Worm (Caenorhabditis elegans) whole organism, young adult: ENCODE measurements around the gene sdn-1.

Source experiments
- B0019.2 ChIP-seq: fragments of 200-800 bp; sonication (Bioruptor generic); conservative IDR thresholded peaks from 2 replicates; pipeline ENCODE4 v1.3.6; 2022; ENCODE audit warnings: missing genetic modification reagents, missing genetic modification characterization, missing compliant biosample characterization
- F33H1.4 ChIP-seq: fragments of 200-800 bp; sonication (Bioruptor generic); IDR thresholded peaks from 2 replicates; pipeline ENCODE4 v1.3.6; 2022; ENCODE audit warnings: missing genetic modification reagents, missing genetic modification characterization, missing compliant biosample characterization
- F39B2.1 ChIP-seq: fragments of 200-800 bp; sonication (Bioruptor generic); IDR thresholded peaks from 2 replicates; pipeline ENCODE4 v1.3.6; 2022; ENCODE audit warnings: missing genetic modification reagents, missing genetic modification characterization, missing compliant biosample characterization
- F57A8.1 ChIP-seq: fragments of 200-800 bp; sonication (Bioruptor generic); optimal IDR thresholded peaks from 2 replicates; lab custom pipeline; 2018; ENCODE audit warnings: mild to moderate bottlenecking, missing genetic modification characterization, moderate library complexity, missing compliant biosample characterization
- K11D2.4 ChIP-seq: fragments of 200-800 bp; sonication (Bioruptor generic); IDR thresholded peaks from 2 replicates; pipeline ENCODE4 v1.3.6; 2022; ENCODE audit warnings: missing genetic modification reagents, missing genetic modification characterization, missing compliant biosample characterization
- K12H6.12 ChIP-seq: fragments of 200-800 bp; sonication (Bioruptor generic); optimal IDR thresholded peaks from 2 replicates; lab custom pipeline; 2018; ENCODE audit warnings: mild to moderate bottlenecking, missing genetic modification characterization, missing compliant biosample characterization
- T07F8.4 ChIP-seq: sonication (generic microtip); optimal IDR thresholded peaks from 2 replicates; lab custom pipeline; 2016; ENCODE audit warnings: mild to moderate bottlenecking, missing genetic modification characterization, moderate library complexity, missing compliant biosample characterization
- attf-5 ChIP-seq: fragments of 200-800 bp; sonication (Bioruptor generic); optimal IDR thresholded peaks from 2 replicates; lab custom pipeline; 2018; ENCODE audit warnings: mild to moderate bottlenecking, missing genetic modification characterization, missing compliant biosample characterization
- attf-6 ChIP-seq: fragments of 200-800 bp; sonication (Bioruptor generic); IDR thresholded peaks from 2 replicates; pipeline ENCODE4 v1.3.6; 2022; ENCODE audit warnings: missing genetic modification reagents, missing genetic modification characterization, missing compliant biosample characterization
- ceh-27 ChIP-seq: fragments of 200-800 bp; sonication (Bioruptor generic); optimal IDR thresholded peaks from 2 replicates; lab custom pipeline; 2018; ENCODE audit warnings: mild to moderate bottlenecking, missing genetic modification characterization, moderate library complexity, missing compliant biosample characterization
- chd-7 ChIP-seq: sonication (generic microtip); optimal IDR thresholded peaks from 2 replicates; lab custom pipeline; 2016; ENCODE audit warnings: mild to moderate bottlenecking, missing genetic modification characterization, moderate library complexity, missing compliant biosample characterization
- die-1 ChIP-seq: sonication (generic microtip); optimal IDR thresholded peaks from 2 replicates; lab custom pipeline; 2016; ENCODE audit warnings: missing genotype, mild to moderate bottlenecking, missing genetic modification characterization, missing compliant biosample characterization
- dox-1 ChIP-seq: fragments of 200-800 bp; sonication (Bioruptor generic); IDR thresholded peaks from 2 replicates; pipeline ENCODE4 v1.3.6; 2022; ENCODE audit warnings: missing genetic modification reagents, missing genetic modification characterization, missing compliant biosample characterization
- dpff-1 ChIP-seq: sonication (generic microtip); optimal IDR thresholded peaks from 2 replicates; lab custom pipeline; 2017; ENCODE audit warnings: mild to moderate bottlenecking, missing genetic modification characterization, missing compliant biosample characterization
- fkh-3 ChIP-seq: sonication (generic microtip); optimal IDR thresholded peaks from 2 replicates; lab custom pipeline; 2016; ENCODE audit warnings: mild to moderate bottlenecking, missing genetic modification characterization, missing compliant biosample characterization
- him-1 ChIP-seq: sonication (generic microtip); optimal IDR thresholded peaks from 2 replicates; lab custom pipeline; 2016; ENCODE audit warnings: missing genotype, missing genetic modification reagents, missing genetic modification characterization, missing compliant biosample characterization
- hmg-1.2 ChIP-seq: fragments of 200-800 bp; sonication (Bioruptor generic); IDR thresholded peaks from 2 replicates; pipeline ENCODE4 v1.3.6; 2022; ENCODE audit warnings: missing genetic modification reagents, missing genetic modification characterization, missing compliant biosample characterization
- hmg-20 ChIP-seq: fragments of 200-800 bp; sonication (Bioruptor generic); IDR thresholded peaks from 2 replicates; pipeline ENCODE4 v1.3.6; 2022; ENCODE audit warnings: missing genetic modification reagents, missing genetic modification characterization, missing compliant biosample characterization
- lag-1 ChIP-seq: fragments of 200-800 bp; sonication (Bioruptor generic); IDR thresholded peaks from 2 replicates; pipeline ENCODE4 v1.3.6; 2022; ENCODE audit warnings: missing genetic modification reagents, missing genetic modification characterization, missing compliant biosample characterization
- let-526 ChIP-seq: fragments of 200-800 bp; sonication (Bioruptor generic); IDR thresholded peaks from 2 replicates; pipeline ENCODE4 v1.3.6; 2022; ENCODE audit warnings: missing genetic modification reagents, missing genetic modification characterization, missing compliant biosample characterization
- lin-26 ChIP-seq: fragments of 200-800 bp; sonication (Bioruptor generic); IDR thresholded peaks from 2 replicates; pipeline ENCODE4 v1.3.6; 2022; ENCODE audit warnings: missing genetic modification reagents, missing genetic modification characterization, missing compliant biosample characterization
- lin-35 ChIP-seq, 3 experiments: fragments of 150-350 bp in 2 of 3; sonication (generic microtip) in 1 of 3; optimal IDR thresholded peaks; 2 replicates each; lab custom pipeline; 2014 to 2018; ENCODE audit warnings: missing biosample characterization in 3 of 3, missing genetic modification characterization in 3 of 3, missing genetic modification reagents in 3 of 3
- lin-40 ChIP-seq: sonication (generic microtip); optimal IDR thresholded peaks from 2 replicates; lab custom pipeline; 2016; ENCODE audit warnings: missing genetic modification characterization, mild to moderate bottlenecking, missing compliant biosample characterization, missing genotype, missing genetic modification reagents
- lir-1 ChIP-seq: fragments of 200-800 bp; sonication (Bioruptor generic); conservative IDR thresholded peaks from 2 replicates; pipeline ENCODE4 v1.3.6; 2022; ENCODE audit warnings: missing genetic modification reagents, missing genetic modification characterization, missing compliant biosample characterization
- madf-10 ChIP-seq: sonication (generic microtip); optimal IDR thresholded peaks from 2 replicates; lab custom pipeline; 2016; ENCODE audit warnings: mild to moderate bottlenecking, missing genetic modification characterization, missing compliant biosample characterization
- madf-3 ChIP-seq: fragments of 200-800 bp; sonication (Bioruptor generic); IDR thresholded peaks from 2 replicates; pipeline ENCODE4 v1.3.6; 2022; ENCODE audit warnings: missing genetic modification reagents, missing genetic modification characterization, missing compliant biosample characterization
- mes-4 ChIP-seq: sonication (generic microtip); optimal IDR thresholded peaks from 2 replicates; lab custom pipeline; 2016; ENCODE audit warnings: missing genotype, missing genetic modification characterization, missing compliant biosample characterization
- mxl-1 ChIP-seq: sonication (generic microtip); optimal IDR thresholded peaks from 2 replicates; lab custom pipeline; 2016; ENCODE audit warnings: missing genetic modification characterization, missing compliant biosample characterization
- nfya-1 ChIP-seq: sonication (generic microtip); optimal IDR thresholded peaks from 2 replicates; lab custom pipeline; 2017; ENCODE audit warnings: antibody characterized with exemption, missing compliant biosample characterization, missing genetic modification characterization, borderline replicate concordance; ENCODE audit not compliant: insufficient read depth
- nhr-120 ChIP-seq: fragments of 200-800 bp; sonication (Bioruptor generic); IDR thresholded peaks from 2 replicates; pipeline ENCODE4 v1.3.6; 2022; ENCODE audit warnings: missing genetic modification characterization, missing compliant biosample characterization
- nhr-80 ChIP-seq: sonication (generic microtip); optimal IDR thresholded peaks from 2 replicates; lab custom pipeline; 2016; ENCODE audit warnings: missing genetic modification characterization, missing compliant biosample characterization
- nhr-90 ChIP-seq: sonication (generic microtip); optimal IDR thresholded peaks from 2 replicates; lab custom pipeline; 2016; ENCODE audit warnings: missing genotype, mild to moderate bottlenecking, missing genetic modification characterization, missing compliant biosample characterization
- pbrm-1 ChIP-seq: fragments of 200-800 bp; sonication (Bioruptor generic); IDR thresholded peaks from 2 replicates; pipeline ENCODE4 v1.3.6; 2022; ENCODE audit warnings: missing genetic modification reagents, missing genetic modification characterization, missing compliant biosample characterization
- rcor-1 ChIP-seq: fragments of 200-800 bp; sonication (Bioruptor generic); IDR thresholded peaks from 2 replicates; pipeline ENCODE4 v1.3.6; 2022; ENCODE audit warnings: missing genetic modification reagents, missing genetic modification characterization, missing compliant biosample characterization
- rec-8 ChIP-seq, 2 experiments: sonication (generic microtip); optimal IDR thresholded peaks; 2 replicates each; lab custom pipeline; 2016; ENCODE audit warnings: mild to moderate bottlenecking in 2 of 2, missing genetic modification characterization in 2 of 2, missing genetic modification reagents in 2 of 2, missing genotype in 2 of 2, missing biosample characterization in 1 of 2, missing compliant biosample characterization in 1 of 2, moderate library complexity in 1 of 2
- repo-1 ChIP-seq: sonication (generic microtip); optimal IDR thresholded peaks from 2 replicates; lab custom pipeline; 2017; ENCODE audit warnings: mild to moderate bottlenecking, missing genetic modification characterization, missing compliant biosample characterization
- snpc-4 ChIP-seq, 5 experiments: fragments of 150-350 bp in 1 of 5; sonication (generic microtip) in 4 of 5; optimal IDR thresholded peaks; 2 replicates each; lab custom pipeline; 2014 to 2018; ENCODE audit warnings: missing genetic modification characterization in 5 of 5, missing biosample characterization in 3 of 5, antibody characterized with exemption in 2 of 5, mild to moderate bottlenecking in 2 of 5, missing compliant biosample characterization in 2 of 5, missing genotype in 2 of 5, moderate library complexity in 2 of 5, missing genetic modification reagents in 1 of 5
- somi-1 ChIP-seq: fragments of 200-800 bp; sonication (Bioruptor generic); optimal IDR thresholded peaks from 2 replicates; lab custom pipeline; 2018; ENCODE audit warnings: mild to moderate bottlenecking, missing genetic modification characterization, missing compliant biosample characterization
- unc-62 ChIP-seq: fragments of 150-350 bp; optimal IDR thresholded peaks from 2 replicates; lab custom pipeline; 2014; ENCODE audit warnings: missing biosample characterization, missing genetic modification reagents, missing genetic modification characterization
- zfh-2 ChIP-seq: fragments of 200-800 bp; sonication (Bioruptor generic); conservative IDR thresholded peaks from 2 replicates; pipeline ENCODE4 v1.3.6; 2022; ENCODE audit warnings: missing genetic modification reagents, missing genetic modification characterization, missing compliant biosample characterization
- ztf-18 ChIP-seq: sonication (generic microtip); optimal IDR thresholded peaks from 2 replicates; lab custom pipeline; 2016; ENCODE audit warnings: missing genotype, mild to moderate bottlenecking, missing genetic modification characterization, missing compliant biosample characterization
- ztf-26 ChIP-seq: sonication (generic microtip); optimal IDR thresholded peaks from 2 replicates; lab custom pipeline; 2017; ENCODE audit warnings: missing genetic modification characterization, missing compliant biosample characterization
- ztf-3 ChIP-seq: fragments of 200-800 bp; sonication (Bioruptor generic); optimal IDR thresholded peaks from 2 replicates; lab custom pipeline; 2018; ENCODE audit warnings: mild to moderate bottlenecking, missing genetic modification characterization, missing compliant biosample characterization
- ztf-6 ChIP-seq: fragments of 200-800 bp; sonication (Bioruptor generic); IDR thresholded peaks from 2 replicates; pipeline ENCODE4 v1.3.6; 2022; ENCODE audit warnings: missing genetic modification reagents, missing genetic modification characterization, missing compliant biosample characterization

sdn-1 gene

DNA sequence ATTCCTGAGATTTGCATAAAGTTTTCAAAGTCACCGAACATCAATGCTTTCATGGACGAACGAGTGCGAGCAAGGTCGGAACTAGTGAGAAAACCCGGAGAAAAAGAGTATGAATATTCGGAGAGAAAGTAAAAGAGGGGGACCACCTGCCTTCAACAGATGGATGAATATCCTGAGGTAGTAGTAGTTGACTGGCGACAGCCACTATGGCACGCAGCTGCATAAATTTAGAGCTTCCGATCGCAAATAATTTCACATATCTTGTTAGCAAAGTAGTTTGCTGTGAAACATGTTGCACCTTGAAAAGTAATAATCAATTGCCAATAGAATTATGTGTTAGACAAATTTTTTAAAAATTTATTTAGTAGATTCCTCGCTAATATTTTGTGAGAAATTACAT is 36.4 kb downstream of the sdn-1 start:
- no peak for TF ChIP-seq T07F8.4 (tag; lab: Kevin White, UChicago)

DNA sequence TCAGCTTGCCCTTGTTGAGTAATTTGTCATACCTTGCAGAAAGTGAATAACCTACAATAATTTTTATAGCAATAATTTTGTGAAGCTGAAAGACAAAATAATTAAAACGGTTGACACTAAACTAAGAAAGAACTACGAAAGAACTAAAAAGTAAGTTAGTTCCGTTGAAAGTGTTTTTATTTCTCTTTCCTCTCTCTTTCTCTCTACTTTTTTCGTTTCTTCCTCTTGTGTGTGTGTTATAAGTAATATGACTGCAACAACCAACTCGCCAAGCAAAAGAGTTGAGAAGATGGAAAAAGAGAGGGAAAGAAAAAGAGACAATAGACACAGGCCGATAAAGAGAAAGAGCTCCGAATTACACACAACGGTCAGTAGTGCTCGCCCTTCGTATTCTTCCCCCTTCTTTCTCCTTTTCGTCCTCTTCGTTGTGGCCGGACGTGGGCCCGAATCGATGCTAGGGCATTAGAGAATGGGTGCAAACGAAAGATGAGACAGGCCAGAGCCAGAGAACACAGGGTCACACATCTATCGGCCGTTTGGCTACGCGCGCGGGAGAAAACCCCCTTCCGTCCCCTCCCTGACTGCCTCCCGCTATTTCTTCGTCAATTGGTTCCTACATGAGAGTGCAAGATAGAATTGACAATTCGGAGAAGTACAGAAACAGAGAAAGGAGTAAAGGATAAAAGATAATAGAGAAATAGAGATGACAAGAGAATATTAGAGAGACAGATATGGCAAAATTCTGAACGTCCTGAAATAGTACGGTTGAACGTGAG is 37.8 kb downstream of the sdn-1 start, which contains the start of gene syd-2:
Gene syd-2 (minus strand): TSS at position 51 of the 776 bp plus-strand sequence.
- TF ChIP-seq chd-7 (peak; percentile 55), repo-1 (no peak), lin-26 (GFP tag; lab: Robert Waterston, UW) (peak; percentile 9; the same call in 1 of the 2 replicates), K11D2.4 (GFP tag; lab: Robert Waterston, UW) (peak; percentile 35; the same call in 1 of the 2 replicates), madf-3 (GFP tag; lab: Robert Waterston, UW) (0 out of 2 replicates have a peak, but pooled peaks have one; percentile 66), attf-5 (GFP tag; lab: Kevin White, UChicago) (peak; percentile 77), attf-6 (no peak), nfya-1 (no peak), dpff-1 (tag; lab: Kevin White, UChicago) (no peak), lir-1 (GFP tag; lab: Robert Waterston, UW) (0 out of 2 replicates have a peak, but pooled peaks have one; percentile 32), lin-40 (peak; percentile 64), mxl-1 (tag; lab: Kevin White, UChicago) (no peak), lag-1 (GFP tag; lab: Robert Waterston, UW) (no peak), somi-1 (GFP tag; lab: Kevin White, UChicago) (peak; percentile 75), ztf-26 (peak; percentile 37), F39B2.1 (GFP tag; lab: Robert Waterston, UW) (no peak), nhr-120 (GFP tag; lab: Robert Waterston, UW) (no peak), ztf-18 (tag; lab: Kevin White, UChicago) (peak; percentile 5), F57A8.1 (GFP tag; lab: Kevin White, UChicago) (no peak), dox-1 (peak; percentile 77), ztf-3 (GFP tag; lab: Kevin White, UChicago) (no peak), B0019.2 (GFP tag; lab: Robert Waterston, UW) (no peak), rec-8 (tag; optimal IDR thresholded peaks at IDR 0.05; lab: Kevin White, UChicago) (no peak), ceh-27 (GFP tag; lab: Kevin White, UChicago) (peak; percentile 56), F33H1.4 (GFP tag; lab: Robert Waterston, UW) (no peak), let-526 (0 out of 2 replicates have a peak, but pooled peaks have one; percentile 19), rcor-1 (GFP tag; lab: Robert Waterston, UW) (0 out of 2 replicates have a peak, but pooled peaks have one; percentile 12), him-1 (tag; lab: Kevin White, UChicago) (no peak), pbrm-1 (GFP tag; lab: Robert Waterston, UW) (peak; percentile 32; the same call in 1 of the 2 replicates), K12H6.12 (tag; lab: Kevin White, UChicago) (peak; percentile 88), snpc-4 (GFP tag; optimal IDR thresholded peaks at IDR 0.05; lab: Kevin White, UChicago) (peak; percentile 46), snpc-4 (tag; optimal IDR thresholded peaks at IDR 0.05; lab: Kevin White, UChicago) (peak in 2 of 4 experiments; percentile 14 to 21), unc-62 (no peak), zfh-2 (GFP tag; lab: Robert Waterston, UW) (peak; percentile 98), ztf-6 (GFP tag; lab: Robert Waterston, UW) (no peak), nhr-90 (tag; lab: Kevin White, UChicago) (no peak), mes-4 (no peak), nhr-80 (tag; lab: Kevin White, UChicago) (peak; percentile 81), fkh-3 (no peak), lin-35 (GFP tag; optimal IDR thresholded peaks at IDR 0.05; lab: Kevin White, UChicago) (peak in 1 of 3 experiments; percentile 11), die-1 (tag; lab: Kevin White, UChicago) (peak; percentile 22), madf-10 (peak; percentile 16), hmg-20 (GFP tag; lab: Robert Waterston, UW) (no peak), hmg-1.2 (GFP tag; lab: Robert Waterston, UW) (peak; percentile 39; the same call in 1 of the 2 replicates)
